Fruit fly (Drosophila melanogaster): ENCODE measurements around the gene CG9154.

The CG9154 gene

DNA sequence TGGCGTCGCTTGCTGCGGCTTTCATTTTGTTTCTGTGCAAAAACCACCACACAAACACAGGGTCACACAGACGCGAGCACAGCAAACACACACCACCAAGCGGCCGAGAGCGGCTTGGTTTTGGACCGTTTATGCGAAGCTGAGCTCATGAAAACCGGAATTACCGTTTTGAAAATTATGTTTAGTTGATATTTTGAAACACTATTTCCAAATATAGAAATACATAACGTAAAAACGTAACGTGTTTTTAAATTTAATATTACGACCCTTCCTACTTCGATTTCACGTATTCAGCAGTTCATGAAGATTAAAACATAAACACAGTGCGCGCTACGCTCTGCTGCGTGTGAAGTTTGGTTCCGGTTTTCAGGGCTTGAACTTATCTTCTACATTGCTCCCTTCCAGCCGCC is 19.3 kb downstream of the CG9154 start (continued):
- TF ChIP-seq NC2β (GFP tag; optimal IDR thresholded peaks at IDR 0.05), result peak; percentile 89
- peak; percentile 60 for TF ChIP-seq ab (GFP tag; optimal IDR thresholded peaks at IDR 0.05)
- peak; percentile 95 for TF ChIP-seq D19A (tag; optimal IDR thresholded peaks at IDR 0.05)
- TF ChIP-seq Hr3 (GFP tag; optimal IDR thresholded peaks at IDR 0.05), result peak; percentile 80
- peak; percentile 88 for TF ChIP-seq CG5180 (GFP tag; optimal IDR thresholded peaks at IDR 0.05)
- peak; percentile 91 for TF ChIP-seq Fer2 (tag; optimal IDR thresholded peaks at IDR 0.05)
- TF ChIP-seq gcm2 (GFP tag; optimal IDR thresholded peaks at IDR 0.05), result peak; percentile 81
- TF ChIP-seq Atf-2 (GFP tag; optimal IDR thresholded peaks at IDR 0.05), result peak; percentile 86
- TF ChIP-seq dmrt11E (tag; optimal IDR thresholded peaks at IDR 0.05), result peak; percentile 96
- peak; percentile 93 for TF ChIP-seq Six4 (GFP tag; optimal IDR thresholded peaks at IDR 0.05)
- peak; percentile 94 for TF ChIP-seq rib (GFP tag; IDR thresholded peaks at IDR 0.05)
- TF ChIP-seq fd102C (GFP tag; optimal IDR thresholded peaks at IDR 0.05), result peak; percentile 64
- TF ChIP-seq CG13424 (tag; optimal IDR thresholded peaks at IDR 0.05), result peak; percentile 98
- TF ChIP-seq HmgD (GFP tag; optimal IDR thresholded peaks at IDR 0.05), result peak; percentile 69
- TF ChIP-seq sima (GFP tag; optimal IDR thresholded peaks at IDR 0.05), result peak; percentile 92
- peak; percentile 79 for TF ChIP-seq Hmx (GFP tag; optimal IDR thresholded peaks at IDR 0.05)
- peak; percentile 82 for TF ChIP-seq CG2889 (GFP tag; IDR thresholded peaks at IDR 0.05)
- peak; percentile 83 for TF ChIP-seq Aef1 (GFP tag; IDR thresholded peaks at IDR 0.05)
- peak; percentile 41; the same call in 1 of the 2 replicates for TF ChIP-seq CG4404 (GFP tag; IDR thresholded peaks at IDR 0.05)
- TF ChIP-seq CG12299 (tag; optimal IDR thresholded peaks at IDR 0.05), result peak; percentile 97
- no peak; the same call in 1 of the 2 replicates for TF ChIP-seq Gsc (GFP tag; IDR thresholded peaks at IDR 0.05)
- peak; percentile 90 to 98 for TF ChIP-seq Hr51 (GFP tag; optimal IDR thresholded peaks at IDR 0.05)
- TF ChIP-seq CG6854 (GFP tag; optimal IDR thresholded peaks at IDR 0.05), result peak; percentile 97
- no peak for TF ChIP-seq fru (optimal IDR thresholded peaks at IDR 0.05)
- TF ChIP-seq CG12744 (GFP tag; optimal IDR thresholded peaks at IDR 0.05), result peak; percentile 93
- peak; percentile 83 for TF ChIP-seq CG8281 (tag; optimal IDR thresholded peaks at IDR 0.05)
- peak; percentile 89 for TF ChIP-seq CHES-1-like (GFP tag; optimal IDR thresholded peaks at IDR 0.05)
- peak; percentile 99 for TF ChIP-seq sens (GFP tag)
- TF ChIP-seq Neu2 (GFP tag; optimal IDR thresholded peaks at IDR 0.05; ENCODE audit: borderline replicate concordance), result peak; percentile 58
- TF ChIP-seq CG1024 (GFP tag; IDR thresholded peaks at IDR 0.05), result peak; percentile 86
- peak; percentile 97 for TF ChIP-seq CG3281 (GFP tag; optimal IDR thresholded peaks at IDR 0.05)
- no peak for TF ChIP-seq hth (optimal IDR thresholded peaks at IDR 0.05)
- no peak; the same call in none of the 3 replicates for TF ChIP-seq CG17361 (GFP tag; IDR thresholded peaks at IDR 0.05)
- peak; percentile 95 for TF ChIP-seq phol (tag; optimal IDR thresholded peaks at IDR 0.05)
- peak; percentile 12 for TF ChIP-seq CG8478 (optimal IDR thresholded peaks at IDR 0.05)
- TF ChIP-seq CG4707 (GFP tag; optimal IDR thresholded peaks at IDR 0.05), result peak; percentile 89
- TF ChIP-seq sob (GFP tag; IDR thresholded peaks at IDR 0.05), result peak; percentile 96
- TF ChIP-seq CG7963 (GFP tag; IDR thresholded peaks at IDR 0.05; ENCODE audit: partially characterized antibody), result no peak
- TF ChIP-seq sc (optimal IDR thresholded peaks at IDR 0.05), result no peak
- peak; percentile 78 for TF ChIP-seq sc (GFP tag; optimal IDR thresholded peaks at IDR 0.05)
- peak; percentile 93 for TF ChIP-seq ranshi (GFP tag; IDR thresholded peaks at IDR 0.05)
- TF ChIP-seq Dp (GFP tag; optimal IDR thresholded peaks at IDR 0.05), result no peak
- TF ChIP-seq D19B (GFP tag; optimal IDR thresholded peaks at IDR 0.05), result peak; percentile 84
- TF ChIP-seq CG34422 (GFP tag; IDR thresholded peaks at IDR 0.05), result peak; percentile 92
- peak; percentile 76; the same call in 1 of the 2 replicates for TF ChIP-seq toy (GFP tag; IDR thresholded peaks at IDR 0.05)
- TF ChIP-seq CG30431 (GFP tag; optimal IDR thresholded peaks at IDR 0.05), result peak; percentile 84
- peak; percentile 92 for TF ChIP-seq fd3F (GFP tag; optimal IDR thresholded peaks at IDR 0.05)
- TF ChIP-seq Antp (GFP tag; optimal IDR thresholded peaks at IDR 0.05), result peak; percentile 89
- TF ChIP-seq CG6683 (GFP tag; optimal IDR thresholded peaks at IDR 0.05), result peak; percentile 95
- peak; percentile 57 for TF ChIP-seq pfk (GFP tag; optimal IDR thresholded peaks at IDR 0.05)
- TF ChIP-seq CG12391 (tag; optimal IDR thresholded peaks at IDR 0.05), result peak; percentile 98
- TF ChIP-seq CG4360 (GFP tag; IDR thresholded peaks at IDR 0.05), result peak; percentile 55; the same call in 1 of the 2 replicates
